Comparison of ENCODE assay signal across 5 fruit fly cellular contexts in genomic region chr3L:16128481-16128972, dm6.
A peak's percentile ranks its signal among the peaks of the same experiment; 100 is the strongest.
TF ChIP-seq lines count a peak whose summit lies in the region.

Gene Pgm1, minus strand, starts transcription at chr3L:16128531.

- no peak for TF ChIP-seq CTCF in whole organism, embryonic (GFP tag; optimal IDR thresholded peaks at IDR 0.05; lab: Kevin White, UChicago)

TF ChIP-seq in whole organism, adult, 20 proteins besides CTCF, POLR2A, EP300 and RAD21 (continues in another document):
- peak; percentile 71 for TF ChIP-seq Clk (GFP tag; optimal IDR thresholded peaks at IDR 0.05; lab: Kevin White, UChicago)
- TF ChIP-seq pad (GFP tag; optimal IDR thresholded peaks at IDR 0.05; lab: Kevin White, UChicago) = peak; percentile 72
- TF ChIP-seq CG12768 (GFP tag; optimal IDR thresholded peaks at IDR 0.05; lab: Kevin White, UChicago) = peak; percentile 92
- no peak for TF ChIP-seq CG5204 (GFP tag; optimal IDR thresholded peaks at IDR 0.05; lab: Kevin White, UChicago)
- peak; percentile 93 for TF ChIP-seq bab1 (GFP tag; optimal IDR thresholded peaks at IDR 0.05; lab: Kevin White, UChicago)
- peak; percentile 76 for TF ChIP-seq Crg-1 (GFP tag; optimal IDR thresholded peaks at IDR 0.05; lab: Kevin White, UChicago)
- TF ChIP-seq kay (GFP tag; lab: Kevin White, UChicago; ENCODE audit: borderline replicate concordance) = no peak
- peak; percentile 83 for TF ChIP-seq cic (GFP tag; optimal IDR thresholded peaks at IDR 0.05; lab: Kevin White, UChicago)
- TF ChIP-seq toe (GFP tag; optimal IDR thresholded peaks at IDR 0.05; lab: Kevin White, UChicago) = peak; percentile 90
- peak; percentile 90 for TF ChIP-seq CG11617 (GFP tag; optimal IDR thresholded peaks at IDR 0.05; lab: Kevin White, UChicago)
- peak; percentile 88 for TF ChIP-seq CG33017 (tag; optimal IDR thresholded peaks at IDR 0.05; lab: Kevin White, UChicago)
- TF ChIP-seq CG7101 (tag; optimal IDR thresholded peaks at IDR 0.05; lab: Kevin White, UChicago) = peak; percentile 79
- peak; percentile 89 for TF ChIP-seq CG1620 (GFP tag; optimal IDR thresholded peaks at IDR 0.05; lab: Kevin White, UChicago)
- TF ChIP-seq tj (GFP tag; optimal IDR thresholded peaks at IDR 0.05; lab: Kevin White, UChicago) = peak; percentile 93
- no peak for TF ChIP-seq cnc (optimal IDR thresholded peaks at IDR 0.05; lab: Kevin White, UChicago)
- peak; percentile 90 for TF ChIP-seq Mnt (GFP tag; optimal IDR thresholded peaks at IDR 0.05; lab: Kevin White, UChicago)
- peak; percentile 93 for TF ChIP-seq Hr96 (GFP tag; optimal IDR thresholded peaks at IDR 0.05; lab: Kevin White, UChicago)
- TF ChIP-seq ovo (GFP tag; optimal IDR thresholded peaks at IDR 0.05; lab: Kevin White, UChicago) = peak; percentile 32

TF ChIP-seq in whole organism, embryonic, 481 proteins besides CTCF, POLR2A, EP300 and RAD21 (continues in another document):
- peak; percentile 74; the same call in 2 of the 3 replicates for TF ChIP-seq sr (GFP tag; IDR thresholded peaks at IDR 0.05; lab: Robert Waterston, UW)
- TF ChIP-seq CG3838 (GFP tag; optimal IDR thresholded peaks at IDR 0.05; lab: Kevin White, UChicago) = peak; percentile 55
- TF ChIP-seq zfh2 (GFP tag; optimal IDR thresholded peaks at IDR 0.05; lab: Kevin White, UChicago) = peak; percentile 90
- TF ChIP-seq esg (GFP tag; conservative IDR thresholded peaks at IDR 0.05; lab: Robert Waterston, UW) = peak; percentile 78
- TF ChIP-seq en (GFP tag; optimal IDR thresholded peaks at IDR 0.05; lab: Kevin White, UChicago) = peak; percentile 76
- no peak for TF ChIP-seq Blimp-1 (GFP tag; optimal IDR thresholded peaks at IDR 0.05; lab: Kevin White, UChicago)
- TF ChIP-seq ftz-f1 (GFP tag; optimal IDR thresholded peaks at IDR 0.05; lab: Kevin White, UChicago) = peak; percentile 94
- peak; percentile 60; the same call in 1 of the 2 replicates for TF ChIP-seq CG5953 (GFP tag; IDR thresholded peaks at IDR 0.05; lab: Robert Waterston, UW)
- TF ChIP-seq H2.0 (GFP tag; IDR thresholded peaks at IDR 0.05; lab: Robert Waterston, UW) = peak; percentile 68
- no peak for TF ChIP-seq sc (optimal IDR thresholded peaks at IDR 0.05; lab: Kevin White, UChicago)
- TF ChIP-seq sc (GFP tag; optimal IDR thresholded peaks at IDR 0.05; lab: Kevin White, UChicago) = peak; percentile 50
- peak; percentile 85; the same call in 1 of the 2 replicates for TF ChIP-seq lmd (GFP tag; IDR thresholded peaks at IDR 0.05; lab: Robert Waterston, UW)
- peak; percentile 85 for TF ChIP-seq CG12942 (GFP tag; optimal IDR thresholded peaks at IDR 0.05; lab: Kevin White, UChicago)
- peak; percentile 84 for TF ChIP-seq Xrp1 (GFP tag; IDR thresholded peaks at IDR 0.05; lab: Robert Waterston, UW)
- TF ChIP-seq CG11398 (GFP tag; optimal IDR thresholded peaks at IDR 0.05; lab: Kevin White, UChicago) = peak; percentile 87
- no peak for TF ChIP-seq gfzf (GFP tag; optimal IDR thresholded peaks at IDR 0.05; lab: Kevin White, UChicago)
- peak; percentile 49 for TF ChIP-seq CG1233 (GFP tag; optimal IDR thresholded peaks at IDR 0.05; lab: Kevin White, UChicago)
- TF ChIP-seq ara (GFP tag; IDR thresholded peaks at IDR 0.05; lab: Robert Waterston, UW) = peak; percentile 76

TF ChIP-seq in whole organism, prepupa, 60 proteins besides CTCF, POLR2A, EP300 and RAD21 (continues in another document):
- TF ChIP-seq Hr38 (GFP tag; optimal IDR thresholded peaks at IDR 0.05; lab: Kevin White, UChicago) (peak; percentile 44), fkh (GFP tag; optimal IDR thresholded peaks at IDR 0.05; lab: Kevin White, UChicago) (peak; percentile 80), CG32006 (GFP tag; optimal IDR thresholded peaks at IDR 0.05; lab: Kevin White, UChicago) (no peak), CG11294 (GFP tag; IDR thresholded peaks at IDR 0.05; lab: Robert Waterston, UW) (peak; percentile 66; the same call in 1 of the 2 replicates), CG31627 (GFP tag; optimal IDR thresholded peaks at IDR 0.05; lab: Kevin White, UChicago) (peak; percentile 96), cyc (GFP tag; optimal IDR thresholded peaks at IDR 0.05; lab: Kevin White, UChicago) (peak; percentile 94), Hr39 (GFP tag; optimal IDR thresholded peaks at IDR 0.05; lab: Kevin White, UChicago) (peak; percentile 94), fd59A (GFP tag; optimal IDR thresholded peaks at IDR 0.05; lab: Kevin White, UChicago) (peak; percentile 78), CG34406 (GFP tag; optimal IDR thresholded peaks at IDR 0.05; lab: Kevin White, UChicago) (peak; percentile 87), Eip93F (GFP tag; optimal IDR thresholded peaks at IDR 0.05; lab: Kevin White, UChicago) (no peak), Lpt (GFP tag; optimal IDR thresholded peaks at IDR 0.05; lab: Kevin White, UChicago) (peak; percentile 86), esn (GFP tag; optimal IDR thresholded peaks at IDR 0.05; lab: Kevin White, UChicago) (peak; percentile 96), CG4318 (GFP tag; optimal IDR thresholded peaks at IDR 0.05; lab: Kevin White, UChicago) (no peak), CG3032 (tag; optimal IDR thresholded peaks at IDR 0.05; lab: Kevin White, UChicago) (peak; percentile 79), eg (GFP tag; IDR thresholded peaks at IDR 0.05; lab: Robert Waterston, UW) (peak; percentile 85), dsx (GFP tag; optimal IDR thresholded peaks at IDR 0.05; lab: Kevin White, UChicago; ENCODE audit: poor library complexity, severe bottlenecking) (peak; percentile 83), CG6163 (GFP tag; IDR thresholded peaks at IDR 0.05; lab: Robert Waterston, UW) (no peak; the same call in 1 of the 3 replicates), CG7368 (GFP tag; optimal IDR thresholded peaks at IDR 0.05; lab: Kevin White, UChicago) (peak; percentile 96), spab (GFP tag; optimal IDR thresholded peaks at IDR 0.05; lab: Kevin White, UChicago) (no peak)

TF ChIP-seq in whole organism, pupa, 21 proteins besides CTCF, POLR2A, EP300 and RAD21:
- TF ChIP-seq rn (GFP tag; IDR thresholded peaks at IDR 0.05; lab: Robert Waterston, UW) (peak; percentile 75), fd96Ca (GFP tag; IDR thresholded peaks at IDR 0.05; lab: Robert Waterston, UW) (peak; percentile 89; the same call in 2 of the 3 replicates), D1 (tag; optimal IDR thresholded peaks at IDR 0.05; lab: Kevin White, UChicago) (no peak), CG13204 (GFP tag; optimal IDR thresholded peaks at IDR 0.05; lab: Kevin White, UChicago) (no peak), CG12605 (GFP tag; IDR thresholded peaks at IDR 0.05; lab: Robert Waterston, UW) (peak; percentile 63), Snoo (tag; optimal IDR thresholded peaks at IDR 0.05; lab: Kevin White, UChicago) (peak; percentile 86), CG8301 (tag; optimal IDR thresholded peaks at IDR 0.05; lab: Kevin White, UChicago) (peak; percentile 91), CG17806 (tag; optimal IDR thresholded peaks at IDR 0.05; lab: Kevin White, UChicago) (peak; percentile 85), CG9948 (tag; optimal IDR thresholded peaks at IDR 0.05; lab: Kevin White, UChicago) (peak; percentile 83), Pif1A (GFP tag; optimal IDR thresholded peaks at IDR 0.05; lab: Kevin White, UChicago) (no peak), gl (tag; optimal IDR thresholded peaks at IDR 0.05; lab: Kevin White, UChicago) (peak; percentile 86), Ets98B (GFP tag; IDR thresholded peaks at IDR 0.05; lab: Robert Waterston, UW) (peak; percentile 68), EcR (GFP tag; optimal IDR thresholded peaks at IDR 0.05; lab: Kevin White, UChicago) (peak; percentile 71), CG32121 (GFP tag; IDR thresholded peaks at IDR 0.05; lab: Robert Waterston, UW) (peak; percentile 77), CG34367 (tag; optimal IDR thresholded peaks at IDR 0.05; lab: Kevin White, UChicago) (no peak), CG15710 (tag; optimal IDR thresholded peaks at IDR 0.05; lab: Kevin White, UChicago) (peak; percentile 79), CG4496 (GFP tag; IDR thresholded peaks at IDR 0.05; lab: Robert Waterston, UW) (peak; percentile 87), CG10348 (GFP tag; IDR thresholded peaks at IDR 0.05; lab: Robert Waterston, UW) (peak; percentile 62), Pif1B (GFP tag; optimal IDR thresholded peaks at IDR 0.05; lab: Kevin White, UChicago) (no peak), CG14655 (GFP tag; optimal IDR thresholded peaks at IDR 0.05; lab: Kevin White, UChicago) (no peak), CG8159 (tag; optimal IDR thresholded peaks at IDR 0.05; lab: Kevin White, UChicago) (peak; percentile 86)
TF ChIP-seq in whole organism, pupa: peak in this region for 15.

TF ChIP-seq in whole organism, wandering third instar larva, 38 proteins besides CTCF, POLR2A, EP300 and RAD21 (continues in another document):
- peak; percentile 96 for TF ChIP-seq woc (GFP tag; optimal IDR thresholded peaks at IDR 0.05; lab: Kevin White, UChicago)
- TF ChIP-seq br (GFP tag; optimal IDR thresholded peaks at IDR 0.05; lab: Kevin White, UChicago) = peak; percentile 94
- TF ChIP-seq dsf (GFP tag; optimal IDR thresholded peaks at IDR 0.05; lab: Kevin White, UChicago; ENCODE audit: borderline replicate concordance) = no peak
- no peak for TF ChIP-seq dmrt93B (GFP tag; optimal IDR thresholded peaks at IDR 0.05; lab: Kevin White, UChicago)
- no peak for TF ChIP-seq brk (GFP tag; optimal IDR thresholded peaks at IDR 0.05; lab: Kevin White, UChicago)
- TF ChIP-seq sv (GFP tag; optimal IDR thresholded peaks at IDR 0.05; lab: Kevin White, UChicago) = peak; percentile 79
- peak; percentile 92 for TF ChIP-seq fru (GFP tag; optimal IDR thresholded peaks at IDR 0.05; lab: Kevin White, UChicago)
- TF ChIP-seq pan (optimal IDR thresholded peaks at IDR 0.05; lab: Kevin White, UChicago) = no peak
- no peak for TF ChIP-seq CrebA (GFP tag; optimal IDR thresholded peaks at IDR 0.05; lab: Kevin White, UChicago; ENCODE audit: borderline replicate concordance)
- TF ChIP-seq lola (GFP tag; optimal IDR thresholded peaks at IDR 0.05; lab: Kevin White, UChicago) = no peak
- TF ChIP-seq tai (GFP tag; optimal IDR thresholded peaks at IDR 0.05; lab: Kevin White, UChicago) = no peak
- no peak for TF ChIP-seq N (GFP tag; optimal IDR thresholded peaks at IDR 0.05; lab: Kevin White, UChicago)
- TF ChIP-seq Myc (optimal IDR thresholded peaks at IDR 0.05; lab: Kevin White, UChicago) = peak; percentile 85
- peak; percentile 93 for TF ChIP-seq OdsH (GFP tag; optimal IDR thresholded peaks at IDR 0.05; lab: Kevin White, UChicago)
- peak; percentile 94 for TF ChIP-seq h (GFP tag; optimal IDR thresholded peaks at IDR 0.05; lab: Kevin White, UChicago)
- no peak for TF ChIP-seq usp (GFP tag; optimal IDR thresholded peaks at IDR 0.05; lab: Kevin White, UChicago)
- TF ChIP-seq Dif (GFP tag; optimal IDR thresholded peaks at IDR 0.05; lab: Kevin White, UChicago; ENCODE audit: partially characterized antibody) = no peak
- TF ChIP-seq GATAd (GFP tag; optimal IDR thresholded peaks at IDR 0.05; lab: Kevin White, UChicago) = no peak
- TF ChIP-seq CG9705 (GFP tag; optimal IDR thresholded peaks at IDR 0.05; lab: Kevin White, UChicago) = peak; percentile 76
- TF ChIP-seq psq (GFP tag; optimal IDR thresholded peaks at IDR 0.05; lab: Kevin White, UChicago) = peak; percentile 79
- peak; percentile 55 to 94 for TF ChIP-seq foxo (GFP tag; optimal IDR thresholded peaks at IDR 0.05; lab: Kevin White, UChicago)
- peak; percentile 90 for TF ChIP-seq Sp1 (GFP tag; optimal IDR thresholded peaks at IDR 0.05; lab: Kevin White, UChicago)
- TF ChIP-seq Hr78 (GFP tag; optimal IDR thresholded peaks at IDR 0.05; lab: Kevin White, UChicago) = no peak
- TF ChIP-seq Mio (GFP tag; optimal IDR thresholded peaks at IDR 0.05; lab: Kevin White, UChicago) = peak; percentile 43
